Worm (Caenorhabditis elegans) whole organism, L1 larva: Measurements from ENCODE around the gene srz-6.

Experiments used
- C16A3.4 ChIP-seq: fragments of 150-350 bp; optimal IDR thresholded peaks from 2 replicates; lab custom pipeline; 2014; ENCODE audit warnings: missing biosample characterization, missing genetic modification characterization
- C34B4.2 ChIP-seq: sonication (generic microtip); optimal IDR thresholded peaks from 2 replicates; lab custom pipeline; 2017; ENCODE audit warnings: mild to moderate bottlenecking, missing genetic modification characterization, missing compliant biosample characterization
- F16B12.6 ChIP-seq: fragments of 150-350 bp; optimal IDR thresholded peaks from 2 replicates; lab custom pipeline; 2014; ENCODE audit warnings: missing biosample characterization, missing genetic modification characterization
- alr-1 ChIP-seq: fragments of 200-800 bp; sonication (Bioruptor generic); optimal IDR thresholded peaks from 2 replicates; lab custom pipeline; 2018; ENCODE audit warnings: borderline replicate concordance, mild to moderate bottlenecking, missing genetic modification characterization, missing compliant biosample characterization
- aly-2 ChIP-seq: fragments of 150-350 bp; optimal IDR thresholded peaks from 2 replicates; lab custom pipeline; 2014; ENCODE audit warnings: missing biosample characterization, missing genetic modification characterization
- ceh-90 ChIP-seq: sonication (generic microtip); optimal IDR thresholded peaks from 2 replicates; lab custom pipeline; 2016; ENCODE audit warnings: missing genetic modification characterization, missing compliant biosample characterization
- dpl-1 ChIP-seq, 3 experiments: fragments of 150-350 bp in 2 of 3; sonication (generic microtip) in 1 of 3; optimal IDR thresholded peaks; 2 replicates each; lab custom pipeline; 2014 to 2017; ENCODE audit warnings: missing biosample characterization in 3 of 3, missing genetic modification characterization in 3 of 3, missing genetic modification reagents in 3 of 3
- dsc-1 ChIP-seq: sonication (generic microtip); optimal IDR thresholded peaks from 2 replicates; lab custom pipeline; 2016; ENCODE audit warnings: mild to moderate bottlenecking, missing genetic modification characterization, missing compliant biosample characterization
- efl-1 ChIP-seq, 4 experiments: fragments of 150-350 bp; optimal IDR thresholded peaks in 3 of 4; peaks in 1 of 4; 1 replicate in 1 of 4; 2 replicates in 3 of 4; lab custom pipeline; 2014; ENCODE audit warnings: missing biosample characterization in 2 of 4, missing genetic modification characterization in 2 of 4, missing genetic modification reagents in 2 of 4
- efl-3 ChIP-seq: fragments of 200-800 bp; sonication (Bioruptor generic); optimal IDR thresholded peaks from 2 replicates; lab custom pipeline; 2018; ENCODE audit warnings: mild to moderate bottlenecking, missing genetic modification characterization, missing compliant biosample characterization
- egl-13 ChIP-seq: sonication (generic microtip); optimal IDR thresholded peaks from 2 replicates; lab custom pipeline; 2016; ENCODE audit warnings: missing genotype, missing genetic modification reagents, missing genetic modification characterization, missing compliant biosample characterization
- elt-2 ChIP-seq: sonication (generic microtip); optimal IDR thresholded peaks from 2 replicates; lab custom pipeline; 2016; ENCODE audit warnings: missing genetic modification characterization, mild to moderate bottlenecking, inconsistent platforms, missing compliant biosample characterization, missing genetic modification reagents
- fkh-4 ChIP-seq: sonication (generic microtip); optimal IDR thresholded peaks from 2 replicates; lab custom pipeline; 2016; ENCODE audit warnings: missing compliant biosample characterization, missing genetic modification characterization, borderline replicate concordance
- fkh-8 ChIP-seq: sonication (generic microtip); optimal IDR thresholded peaks from 2 replicates; lab custom pipeline; 2016; ENCODE audit warnings: mild to moderate bottlenecking, missing genetic modification characterization, missing compliant biosample characterization
- fos-1 ChIP-seq: fragments of 150-350 bp; optimal IDR thresholded peaks from 2 replicates; lab custom pipeline; 2014; ENCODE audit warnings: missing biosample characterization, missing genetic modification characterization
- grh-1 ChIP-seq: fragments of 200-800 bp; sonication (Bioruptor generic); IDR thresholded peaks from 2 replicates; pipeline ENCODE4 v1.3.6; 2022; ENCODE audit warnings: missing genetic modification reagents, missing genetic modification characterization, missing compliant biosample characterization
- hlh-17 ChIP-seq: fragments of 200-800 bp; sonication (Bioruptor generic); optimal IDR thresholded peaks from 2 replicates; lab custom pipeline; 2018; ENCODE audit warnings: missing genetic modification characterization, mild to moderate bottlenecking, missing compliant biosample characterization, moderate library complexity, borderline replicate concordance
- hpl-2 ChIP-seq: fragments of 150-350 bp; optimal IDR thresholded peaks from 2 replicates; lab custom pipeline; 2014; ENCODE audit warnings: missing biosample characterization, missing genetic modification reagents, missing genetic modification characterization
- lin-14 ChIP-seq: fragments of 200-800 bp; sonication (Bioruptor generic); optimal IDR thresholded peaks from 2 replicates; lab custom pipeline; 2018; ENCODE audit warnings: mild to moderate bottlenecking, missing genetic modification characterization, moderate library complexity, missing compliant biosample characterization
- lin-15B ChIP-seq: fragments of 150-350 bp; sonication (generic microtip); optimal IDR thresholded peaks from 3 replicates; lab custom pipeline; 2014; ENCODE audit warnings: missing biosample characterization, missing genetic modification characterization
- lin-35 ChIP-seq, 2 experiments: fragments of 150-350 bp; optimal IDR thresholded peaks; 2 replicates each; lab custom pipeline; 2014; ENCODE audit warnings: missing biosample characterization in 2 of 2, missing genetic modification characterization in 2 of 2, missing genetic modification reagents in 2 of 2
- mab-9 ChIP-seq: fragments of 200-800 bp; sonication (Bioruptor generic); IDR thresholded peaks from 2 replicates; pipeline ENCODE4 v1.3.6; 2022; ENCODE audit warnings: missing genetic modification reagents, missing genetic modification characterization, missing compliant biosample characterization
- nhr-12 ChIP-seq: sonication (generic microtip); optimal IDR thresholded peaks from 2 replicates; lab custom pipeline; 2017; ENCODE audit warnings: missing biosample characterization, missing genetic modification characterization
- nhr-71 ChIP-seq: sonication (generic microtip); optimal IDR thresholded peaks from 2 replicates; lab custom pipeline; 2016; ENCODE audit warnings: mild to moderate bottlenecking, missing genetic modification characterization, moderate library complexity, missing compliant biosample characterization
- pag-3 ChIP-seq: sonication (generic microtip); optimal IDR thresholded peaks from 2 replicates; lab custom pipeline; 2017; ENCODE audit warnings: missing genetic modification characterization, mild to moderate bottlenecking, missing compliant biosample characterization, antibody characterized with exemption, borderline replicate concordance; ENCODE audit not compliant: insufficient read depth
- pqm-1 ChIP-seq: sonication (generic microtip); optimal IDR thresholded peaks from 3 replicates; lab custom pipeline; 2017; ENCODE audit warnings: missing biosample characterization, missing genetic modification characterization
- sptf-1 ChIP-seq: fragments of 150-350 bp; optimal IDR thresholded peaks from 2 replicates; lab custom pipeline; 2014; ENCODE audit warnings: missing biosample characterization, missing genetic modification characterization
- sup-37 ChIP-seq: fragments of 200-800 bp; sonication (Bioruptor generic); optimal IDR thresholded peaks from 2 replicates; lab custom pipeline; 2018; ENCODE audit warnings: mild to moderate bottlenecking, missing genetic modification characterization, missing compliant biosample characterization
- tbx-2 ChIP-seq: sonication (generic microtip); optimal IDR thresholded peaks from 2 replicates; lab custom pipeline; 2016; ENCODE audit warnings: missing genetic modification characterization, missing compliant biosample characterization
- tlp-1 ChIP-seq: fragments of 150-350 bp; optimal IDR thresholded peaks from 2 replicates; lab custom pipeline; 2014; ENCODE audit warnings: missing biosample characterization, missing genetic modification characterization
- unc-130 ChIP-seq: fragments of 150-350 bp; optimal IDR thresholded peaks from 2 replicates; lab custom pipeline; 2017; ENCODE audit warnings: missing biosample characterization, missing genetic modification characterization, inconsistent platforms
- vab-15 ChIP-seq: sonication (generic microtip); optimal IDR thresholded peaks from 2 replicates; lab custom pipeline; 2017; ENCODE audit warnings: missing genotype, mild to moderate bottlenecking, missing genetic modification characterization, missing compliant biosample characterization
- xbp-1 ChIP-seq: sonication (generic microtip); optimal IDR thresholded peaks from 2 replicates; lab custom pipeline; 2016; ENCODE audit warnings: missing genetic modification characterization, missing compliant biosample characterization
- zag-1 ChIP-seq: fragments of 150-350 bp; optimal IDR thresholded peaks from 2 replicates; lab custom pipeline; 2014; ENCODE audit warnings: missing biosample characterization, missing genetic modification characterization
- zip-4 ChIP-seq: fragments of 200-800 bp; sonication (Bioruptor generic); optimal IDR thresholded peaks from 2 replicates; lab custom pipeline; 2018; ENCODE audit warnings: mild to moderate bottlenecking, missing genetic modification characterization, moderate library complexity, missing compliant biosample characterization

Gene srz-6

ce11 chrII:12467047-12467446 lies 25.0 kb upstream of the srz-6 start, which contains the start of gene srg-16:
Gene srg-16 (plus strand): TSS chrII:12467133.
- TF ChIP-seq sup-37 (no peak), tlp-1 (tag; lab: Kevin White, UChicago) (no peak), alr-1 (tag; lab: Kevin White, UChicago) (no peak), efl-3 (GFP tag; lab: Kevin White, UChicago) (no peak), pqm-1 (tag; lab: Kevin White, UChicago) (no peak), dsc-1 (tag; lab: Kevin White, UChicago) (no peak), nhr-71 (tag; lab: Kevin White, UChicago) (no peak), pag-3 (tag; lab: Kevin White, UChicago) (no peak), unc-130 (tag; lab: Kevin White, UChicago) (no peak), zag-1 (no peak), zip-4 (GFP tag; lab: Kevin White, UChicago) (no peak), egl-13 (tag; lab: Kevin White, UChicago) (no peak)

- TF ChIP-seq efl-1 (optimal IDR thresholded peaks at IDR 0.05; lab: Kevin White, UChicago) (no peak), efl-1 (GFP tag; optimal IDR thresholded peaks at IDR 0.05 in 1 of 2; lab: Kevin White, UChicago) (peak in 1 of 2 experiments; percentile 58), tbx-2 (tag; lab: Kevin White, UChicago) (no peak)
- TF ChIP-seq, all 84 proteins: peak for 1
Observed at ce11 chrII:12471138-12471855, 20.7 kb upstream of the srz-6 start, which contains the start of the genes F15A4.5 and phat-8. Gene F15A4.5 (minus strand): TSS chrII:12471238. Gene phat-8 (plus strand): TSS chrII:12471805.

- no peak for TF ChIP-seq sptf-1 (tag; lab: Kevin White, UChicago)
- no peak for TF ChIP-seq efl-1 (optimal IDR thresholded peaks at IDR 0.05; lab: Kevin White, UChicago)
- TF ChIP-seq efl-1 (GFP tag; optimal IDR thresholded peaks at IDR 0.05 in 1 of 2; lab: Kevin White, UChicago) = peak in 1 of 2 experiments; percentile 48
Observed at ce11 chrII:12473406-12473805, 18.6 kb upstream of the srz-6 start, which contains the start of gene srg-17. Gene srg-17 (plus strand): TSS chrII:12473706.

- no peak for TF ChIP-seq C34B4.2 (tag; lab: Kevin White, UChicago)
- no peak for TF ChIP-seq hpl-2 (GFP tag; lab: Kevin White, UChicago)
- no peak for TF ChIP-seq hlh-17 (GFP tag; lab: Kevin White, UChicago)
Observed at ce11 chrII:12480811-12481210, 11.2 kb upstream of the srz-6 start, which contains the start of gene arrd-9. Gene arrd-9 (minus strand): TSS chrII:12480911.

- no peak for TF ChIP-seq efl-1 (optimal IDR thresholded peaks at IDR 0.05; lab: Kevin White, UChicago)
- TF ChIP-seq efl-1 (GFP tag; optimal IDR thresholded peaks at IDR 0.05 in 1 of 2; lab: Kevin White, UChicago) = peak in 1 of 2 experiments; percentile 91
- no peak for TF ChIP-seq ceh-90 (tag; lab: Kevin White, UChicago)
Observed at ce11 chrII:12481645-12482044, 10.4 kb upstream of the srz-6 start.

ce11 chrII:12482622-12483021 lies 9.4 kb upstream of the srz-6 start, which contains the start of gene fbxb-102:
Gene fbxb-102 (plus strand): TSS chrII:12482922.
- TF ChIP-seq lin-35 (GFP tag; optimal IDR thresholded peaks at IDR 0.05; lab: Kevin White, UChicago) = no peak
- no peak for TF ChIP-seq aly-2 (tag; lab: Kevin White, UChicago)
- TF ChIP-seq fos-1 = no peak
- no peak for TF ChIP-seq nhr-12 (tag; lab: Kevin White, UChicago)
- no peak for TF ChIP-seq grh-1 (GFP tag; lab: Robert Waterston, UW)
- TF ChIP-seq hpl-2 (GFP tag; lab: Kevin White, UChicago) = no peak
- TF ChIP-seq fkh-8 (tag; lab: Kevin White, UChicago) = no peak
- no peak for TF ChIP-seq dpl-1 (GFP tag; optimal IDR thresholded peaks at IDR 0.05; lab: Kevin White, UChicago)
- no peak for TF ChIP-seq fkh-4 (tag; lab: Kevin White, UChicago)
- no peak for TF ChIP-seq lin-15B (tag; lab: Kevin White, UChicago)
- no peak for TF ChIP-seq elt-2 (tag; lab: Kevin White, UChicago)
- no peak for TF ChIP-seq vab-15 (tag; lab: Kevin White, UChicago)
- no peak for TF ChIP-seq lin-14 (GFP tag; lab: Kevin White, UChicago)
- TF ChIP-seq mab-9 (GFP tag; lab: Robert Waterston, UW) = no peak
- no peak for TF ChIP-seq F16B12.6 (tag; lab: Kevin White, UChicago)
- TF ChIP-seq xbp-1 (tag; lab: Kevin White, UChicago) = no peak
- TF ChIP-seq C16A3.4 (tag; lab: Kevin White, UChicago) = no peak
